Worm (Caenorhabditis elegans) whole organism, early embryonic: ENCODE results near the gene srh-247.

Experiments used
- F13C5.2 ChIP-seq: sonication (generic microtip); optimal IDR thresholded peaks from 2 replicates; lab custom pipeline; 2017; ENCODE audit warnings: mild to moderate bottlenecking, missing genetic modification characterization, inconsistent platforms, missing compliant biosample characterization
- ama-1 ChIP-seq: fragments of 150-350 bp; optimal IDR thresholded peaks from 2 replicates; lab custom pipeline; 2014
- ets-7 ChIP-seq: sonication (generic microtip); optimal IDR thresholded peaks from 2 replicates; lab custom pipeline; 2016; ENCODE audit warnings: missing genotype, missing genetic modification characterization, missing compliant biosample characterization
- scrt-1 ChIP-seq: fragments of 200-800 bp; sonication (Bioruptor generic); IDR thresholded peaks from 2 replicates; pipeline ENCODE4 v1.3.6; 2022; ENCODE audit warnings: missing genetic modification characterization, missing compliant biosample characterization
- sea-1 ChIP-seq: fragments of 200-800 bp; sonication (Bioruptor generic); conservative IDR thresholded peaks from 2 replicates; pipeline ENCODE4 v1.3.6; 2022; ENCODE audit warnings: missing genetic modification characterization, missing compliant biosample characterization
- tbx-37 ChIP-seq: fragments of 200-800 bp; sonication (Bioruptor generic); conservative IDR thresholded peaks from 2 replicates; pipeline ENCODE4 v1.3.6; 2022; ENCODE audit warnings: missing genetic modification reagents, missing genetic modification characterization, missing compliant biosample characterization
- tra-4 ChIP-seq: sonication (generic microtip); optimal IDR thresholded peaks from 2 replicates; lab custom pipeline; 2017; ENCODE audit warnings: missing genetic modification characterization, missing compliant biosample characterization

DNA sequence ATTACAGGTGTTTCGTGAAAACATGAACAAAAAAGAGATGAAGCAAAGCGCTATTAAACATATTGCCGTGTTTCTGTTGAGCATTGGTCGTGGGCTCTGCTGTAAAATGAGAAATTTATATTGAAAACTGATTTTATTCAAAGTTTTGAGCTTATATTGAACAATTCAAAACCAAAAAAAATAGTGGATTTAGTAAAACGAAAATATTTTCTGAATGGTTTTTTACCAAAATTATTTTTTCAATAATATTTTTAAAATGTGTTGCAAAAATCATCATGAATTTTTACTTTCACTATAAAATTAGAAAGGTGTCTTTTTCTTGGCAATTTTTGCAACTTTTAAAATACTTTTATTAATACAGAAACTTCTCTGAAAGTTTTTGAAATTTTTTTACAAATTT lies 30.7 kb downstream of the srh-247 start, which contains the start of gene C31B8.7:
- no peak for TF ChIP-seq ets-7
- no peak for TF ChIP-seq ama-1 (lab: Kevin White, UChicago)
- TF ChIP-seq F13C5.2 = no peak
- no peak for TF ChIP-seq tra-4 (tag; lab: Kevin White, UChicago)
- no peak for TF ChIP-seq sea-1
- no peak for TF ChIP-seq scrt-1 (GFP tag; lab: Robert Waterston, UW)
- no peak for TF ChIP-seq tbx-37 (GFP tag; lab: Robert Waterston, UW)
